Worm (Caenorhabditis elegans): Measurements from ENCODE around the gene dnc-3.

The dnc-3 gene

ce11 chrII:3573255-3573654 is 19.7 kb downstream of the dnc-3 start, which contains the start of gene clec-130:
clec-130 (plus strand) TSS chrII:3573555.
- TF ChIP-seq him-1 (tag; optimal IDR thresholded peaks at IDR 0.05): no peak
- no peak for TF ChIP-seq dao-5 (tag; optimal IDR thresholded peaks at IDR 0.05)
- TF ChIP-seq W03F9.2 (tag; optimal IDR thresholded peaks at IDR 0.05): no peak

DNA sequence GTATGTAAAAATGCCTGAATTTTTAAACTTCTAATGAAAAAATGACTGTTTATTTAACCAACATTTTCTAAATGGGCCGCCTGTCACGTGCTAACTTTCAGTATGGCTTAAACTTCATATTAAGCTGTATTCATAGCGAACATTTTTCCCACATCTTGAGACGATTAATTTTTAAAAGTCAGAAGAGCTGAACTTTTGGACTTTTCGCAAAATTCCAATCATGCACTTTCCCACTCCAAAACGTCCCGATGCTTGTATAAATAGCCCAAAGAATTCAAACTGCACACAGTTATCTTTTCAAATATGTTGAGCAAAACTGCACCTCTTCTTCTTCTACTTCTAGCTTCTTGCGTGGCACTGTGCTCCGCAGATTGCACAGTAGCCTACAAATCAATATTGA is 23.2 kb downstream of the dnc-3 start, which contains the start of gene clec-132:
Gene clec-132 (plus strand): TSS at position 301 of the 400 bp plus-strand sequence.
- TF ChIP-seq him-1 (tag; optimal IDR thresholded peaks at IDR 0.05) (no peak), dao-5 (tag; optimal IDR thresholded peaks at IDR 0.05) (no peak), W03F9.2 (tag; optimal IDR thresholded peaks at IDR 0.05) (no peak)

ce11 chrII:3578121-3578520 is 24.6 kb downstream of the dnc-3 start, which contains the start of gene clec-133:
clec-133 (plus strand) TSS chrII:3578421.
- TF ChIP-seq W03F9.2 (tag; optimal IDR thresholded peaks at IDR 0.05): no peak
- no peak for TF ChIP-seq dao-5 (tag; optimal IDR thresholded peaks at IDR 0.05)
- no peak for TF ChIP-seq him-1 (tag; optimal IDR thresholded peaks at IDR 0.05)

ce11 chrII:3579767-3580166 is 26.2 kb downstream of the dnc-3 start, which contains the start of gene clec-134:
clec-134 (plus strand) TSS chrII:3580067.
- TF ChIP-seq W03F9.2 (tag; optimal IDR thresholded peaks at IDR 0.05) (no peak), him-1 (tag; optimal IDR thresholded peaks at IDR 0.05) (no peak), dao-5 (tag; optimal IDR thresholded peaks at IDR 0.05) (no peak)

DNA sequence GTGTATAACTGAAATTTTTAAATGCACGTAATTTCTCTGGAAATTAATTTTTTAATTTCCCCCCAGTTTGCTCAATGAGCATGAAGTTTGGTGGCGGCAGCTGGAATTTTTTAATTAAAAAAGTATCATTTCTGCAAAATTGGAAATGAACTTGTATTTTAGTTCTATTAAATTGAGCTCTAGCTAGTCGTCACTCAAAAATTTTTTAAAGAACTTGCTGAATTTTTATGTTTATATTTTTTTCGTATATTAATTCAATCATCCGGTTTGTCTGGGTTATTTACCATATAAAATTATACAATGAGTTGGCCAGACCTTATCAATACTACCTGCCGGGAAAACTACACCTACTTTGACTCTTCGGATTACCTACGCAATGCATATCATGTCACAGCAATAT is 28.2 kb downstream of the dnc-3 start, which contains the start of gene srh-59:
Gene srh-59 (plus strand): TSS at position 301 of the 400 bp plus-strand sequence.
- TF ChIP-seq him-1 (tag; optimal IDR thresholded peaks at IDR 0.05) (no peak), dao-5 (tag; optimal IDR thresholded peaks at IDR 0.05) (no peak)

DNA sequence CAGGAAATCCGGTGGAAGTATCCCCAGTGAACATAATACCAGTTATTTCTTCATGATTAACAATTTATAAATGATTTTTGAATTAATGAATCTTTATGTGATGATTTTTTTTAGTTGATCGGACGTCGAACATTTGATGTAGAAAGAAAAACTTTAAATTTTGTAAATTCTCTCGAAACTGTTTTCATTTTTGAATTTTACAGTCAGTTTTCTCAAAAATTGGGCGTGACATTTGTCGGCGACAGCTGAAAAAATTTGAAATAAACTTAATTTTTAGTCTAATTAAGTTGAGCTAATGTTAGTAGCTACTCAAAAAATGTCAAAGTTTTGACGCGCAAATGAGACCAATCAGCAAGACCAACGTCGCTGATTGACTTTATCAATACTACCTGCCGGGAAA is 29.9 kb downstream of the dnc-3 start, which contains the start of gene srh-60:
Gene srh-60 (plus strand): TSS at position 301 of the 400 bp plus-strand sequence.
- no peak for TF ChIP-seq W03F9.2 (tag; optimal IDR thresholded peaks at IDR 0.05)
- no peak for TF ChIP-seq him-1 (tag; optimal IDR thresholded peaks at IDR 0.05)

DNA sequence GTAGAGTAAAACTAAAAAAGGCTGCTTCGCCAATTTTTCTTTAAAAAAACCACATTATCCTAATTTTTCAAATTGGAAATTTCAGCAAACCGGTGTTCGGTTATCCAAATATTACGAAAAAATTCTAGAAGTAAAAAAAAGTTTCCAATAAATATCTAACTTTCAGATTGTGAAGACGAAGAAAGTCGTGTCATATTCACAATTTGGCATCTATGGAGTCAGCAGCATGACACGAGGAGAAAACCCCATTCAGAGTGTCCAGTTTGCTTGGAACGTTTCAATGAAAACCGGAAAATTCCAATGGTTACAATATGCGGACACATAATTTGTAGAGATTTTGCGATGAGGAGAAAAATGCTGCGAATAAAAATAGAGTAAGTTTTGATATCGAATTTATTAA is 41.8 kb downstream of the dnc-3 start, which contains the start of gene Y49F6A.12:
Gene Y49F6A.12 (plus strand): TSS at position 301 of the 400 bp plus-strand sequence.
- TF ChIP-seq dao-5 (tag; optimal IDR thresholded peaks at IDR 0.05) (no peak), him-1 (tag; optimal IDR thresholded peaks at IDR 0.05) (no peak), W03F9.2 (tag; optimal IDR thresholded peaks at IDR 0.05) (no peak)

- TF ChIP-seq him-1 (tag; optimal IDR thresholded peaks at IDR 0.05) (no peak), dao-5 (tag; optimal IDR thresholded peaks at IDR 0.05) (no peak), W03F9.2 (tag; optimal IDR thresholded peaks at IDR 0.05) (no peak)
Measured at ce11 chrII:3598721-3599120, 45.2 kb downstream of the dnc-3 start, which contains the start of gene Y49F6A.11. Y49F6A.11 (minus strand) TSS chrII:3598821.

Data from whole organism, L4/young adult.